Worm (Caenorhabditis elegans) whole organism, L1 larva: Measurements from ENCODE around the gene F55C9.15.

Experiments
- ces-1 ChIP-seq: fragments of 150-350 bp; optimal IDR thresholded peaks from 2 replicates; lab custom pipeline; 2014; ENCODE audit warnings: missing biosample characterization, missing genetic modification reagents, missing genetic modification characterization
- fkh-10 ChIP-seq: sonication (generic microtip); optimal IDR thresholded peaks from 2 replicates; lab custom pipeline; 2017; ENCODE audit warnings: missing biosample characterization, missing genetic modification reagents, missing genetic modification characterization
- fos-1 ChIP-seq: fragments of 150-350 bp; optimal IDR thresholded peaks from 2 replicates; lab custom pipeline; 2014; ENCODE audit warnings: missing biosample characterization, missing genetic modification characterization
- nhr-11 ChIP-seq: fragments of 150-350 bp; optimal IDR thresholded peaks from 2 replicates; lab custom pipeline; 2014; ENCODE audit warnings: missing biosample characterization, missing genetic modification characterization
- nhr-237 ChIP-seq: fragments of 150-350 bp; optimal IDR thresholded peaks from 2 replicates; lab custom pipeline; 2014; ENCODE audit warnings: missing biosample characterization, missing genetic modification characterization
- nhr-28 ChIP-seq: fragments of 150-350 bp; optimal IDR thresholded peaks from 2 replicates; lab custom pipeline; 2014; ENCODE audit warnings: missing biosample characterization, missing genetic modification characterization
- nhr-77 ChIP-seq: fragments of 150-350 bp; optimal IDR thresholded peaks from 2 replicates; lab custom pipeline; 2014; ENCODE audit warnings: missing biosample characterization, missing genetic modification characterization
- sox-4 ChIP-seq: sonication (generic microtip); optimal IDR thresholded peaks from 2 replicates; lab custom pipeline; 2016; ENCODE audit warnings: missing genetic modification characterization, missing compliant biosample characterization
- sptf-1 ChIP-seq: fragments of 150-350 bp; optimal IDR thresholded peaks from 2 replicates; lab custom pipeline; 2014; ENCODE audit warnings: missing biosample characterization, missing genetic modification characterization

DNA sequence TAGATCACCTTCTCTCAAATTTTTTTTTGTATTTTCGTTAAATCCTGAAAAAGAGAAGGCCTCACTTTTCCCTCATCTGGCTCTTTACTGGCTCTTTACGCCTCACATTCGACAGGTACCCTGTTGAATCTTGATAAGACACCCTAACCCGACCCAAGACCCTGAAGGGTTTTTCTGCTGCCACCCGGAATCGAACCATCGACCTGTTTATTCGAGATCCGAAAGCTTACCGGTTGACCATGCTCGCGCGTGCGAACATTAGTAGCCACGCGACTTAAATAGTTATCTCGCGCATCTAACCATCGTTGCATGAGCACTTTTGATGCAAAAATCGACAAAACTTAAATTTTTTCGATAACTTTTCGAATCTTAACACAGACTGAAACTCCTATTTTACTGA lies 48.4 kb upstream of the F55C9.15 start:
- TF ChIP-seq fos-1 (tag; lab: Kevin White, UChicago) (no peak), ces-1 (GFP tag; lab: Kevin White, UChicago) (no peak), sptf-1 (tag; lab: Kevin White, UChicago) (no peak), sox-4 (tag; lab: Kevin White, UChicago) (no peak), nhr-11 (tag; lab: Kevin White, UChicago) (no peak), fkh-10 (GFP tag; lab: Kevin White, UChicago) (no peak), nhr-237 (tag; lab: Kevin White, UChicago) (no peak), nhr-28 (tag; lab: Kevin White, UChicago) (no peak), nhr-77 (tag; lab: Kevin White, UChicago) (no peak)
